Worm (Caenorhabditis elegans): ENCODE measurements around the gene C26F1.1.
A peak's percentile ranks its signal among the peaks of the same experiment; 100 is the strongest.

DNA sequence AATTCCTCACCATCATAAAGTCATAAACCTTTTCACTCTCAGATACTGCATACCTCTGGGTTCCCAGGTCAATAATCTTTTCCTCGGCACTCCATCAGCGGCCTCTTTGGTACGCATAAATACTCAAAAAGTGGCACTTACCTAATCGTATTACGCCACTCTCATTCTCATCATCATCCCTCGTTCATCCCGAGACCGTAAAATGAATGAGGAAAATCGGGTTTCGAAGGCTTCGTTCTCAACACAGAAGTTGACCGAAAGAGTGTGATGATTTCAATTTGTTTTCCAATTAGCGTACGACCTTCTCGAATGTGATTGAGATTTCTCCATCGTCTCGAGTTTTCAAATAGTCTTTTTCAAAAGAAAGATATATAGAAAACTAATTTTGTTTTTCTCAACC lies 45.3 kb upstream of the C26F1.1 start:
- TF ChIP-seq ztf-11 (tag; optimal IDR thresholded peaks at IDR 0.05): no peak
- peak; percentile 25 for TF ChIP-seq nhr-2 (tag; optimal IDR thresholded peaks at IDR 0.05)
- TF ChIP-seq nhr-76 (tag; optimal IDR thresholded peaks at IDR 0.05): no peak
- TF ChIP-seq pha-4 (tag; optimal IDR thresholded peaks at IDR 0.05): no peak
- TF ChIP-seq unc-62 (GFP tag; optimal IDR thresholded peaks at IDR 0.05): no peak
- no peak for TF ChIP-seq snpc-4 (tag; optimal IDR thresholded peaks at IDR 0.05)
- no peak for TF ChIP-seq lin-13 (tag; optimal IDR thresholded peaks at IDR 0.05)
- TF ChIP-seq lin-32 (GFP tag; optimal IDR thresholded peaks at IDR 0.05): no peak
- TF ChIP-seq ceh-39 (tag; optimal IDR thresholded peaks at IDR 0.05): no peak
- TF ChIP-seq elt-3 (tag; optimal IDR thresholded peaks at IDR 0.05): no peak
- TF ChIP-seq blmp-1 (tag; optimal IDR thresholded peaks at IDR 0.05): no peak
- no peak for TF ChIP-seq sem-2 (GFP tag; optimal IDR thresholded peaks at IDR 0.05)
